Worm (Caenorhabditis elegans) whole organism, L1 larva: ENCODE data around the gene F13H10.3.
A peak's percentile ranks its signal among the peaks of the same experiment; 100 is the strongest.

Experiments used
- C04F5.9 ChIP-seq: sonication (generic microtip); optimal IDR thresholded peaks from 2 replicates; lab custom pipeline; 2016; ENCODE audit warnings: missing genetic modification characterization, missing compliant biosample characterization
- C34B4.2 ChIP-seq: sonication (generic microtip); optimal IDR thresholded peaks from 2 replicates; lab custom pipeline; 2017; ENCODE audit warnings: mild to moderate bottlenecking, missing genetic modification characterization, missing compliant biosample characterization
- F16B12.6 ChIP-seq: fragments of 150-350 bp; optimal IDR thresholded peaks from 2 replicates; lab custom pipeline; 2014; ENCODE audit warnings: missing biosample characterization, missing genetic modification characterization
- alr-1 ChIP-seq: fragments of 200-800 bp; sonication (Bioruptor generic); optimal IDR thresholded peaks from 2 replicates; lab custom pipeline; 2018; ENCODE audit warnings: borderline replicate concordance, mild to moderate bottlenecking, missing genetic modification characterization, missing compliant biosample characterization
- ceh-63 ChIP-seq: fragments of 200-800 bp; sonication (Bioruptor generic); optimal IDR thresholded peaks from 2 replicates; lab custom pipeline; 2018; ENCODE audit warnings: mild to moderate bottlenecking, missing genetic modification characterization, missing compliant biosample characterization
- ceh-90 ChIP-seq: sonication (generic microtip); optimal IDR thresholded peaks from 2 replicates; lab custom pipeline; 2016; ENCODE audit warnings: missing genetic modification characterization, missing compliant biosample characterization
- dpl-1 ChIP-seq, 3 experiments: fragments of 150-350 bp in 2 of 3; sonication (generic microtip) in 1 of 3; optimal IDR thresholded peaks; 2 replicates each; lab custom pipeline; 2014 to 2017; ENCODE audit warnings: missing biosample characterization in 3 of 3, missing genetic modification characterization in 3 of 3, missing genetic modification reagents in 3 of 3
- efl-1 ChIP-seq, 4 experiments: fragments of 150-350 bp; optimal IDR thresholded peaks in 3 of 4; peaks in 1 of 4; 1 replicate in 1 of 4; 2 replicates in 3 of 4; lab custom pipeline; 2014; ENCODE audit warnings: missing biosample characterization in 2 of 4, missing genetic modification characterization in 2 of 4, missing genetic modification reagents in 2 of 4
- efl-3 ChIP-seq: fragments of 200-800 bp; sonication (Bioruptor generic); optimal IDR thresholded peaks from 2 replicates; lab custom pipeline; 2018; ENCODE audit warnings: mild to moderate bottlenecking, missing genetic modification characterization, missing compliant biosample characterization
- elt-2 ChIP-seq: sonication (generic microtip); optimal IDR thresholded peaks from 2 replicates; lab custom pipeline; 2016; ENCODE audit warnings: missing genetic modification characterization, mild to moderate bottlenecking, inconsistent platforms, missing compliant biosample characterization, missing genetic modification reagents
- fkh-10 ChIP-seq: sonication (generic microtip); optimal IDR thresholded peaks from 2 replicates; lab custom pipeline; 2017; ENCODE audit warnings: missing biosample characterization, missing genetic modification reagents, missing genetic modification characterization
- fos-1 ChIP-seq: fragments of 150-350 bp; optimal IDR thresholded peaks from 2 replicates; lab custom pipeline; 2014; ENCODE audit warnings: missing biosample characterization, missing genetic modification characterization
- grh-1 ChIP-seq: fragments of 200-800 bp; sonication (Bioruptor generic); IDR thresholded peaks from 2 replicates; pipeline ENCODE4 v1.3.6; 2022; ENCODE audit warnings: missing genetic modification reagents, missing genetic modification characterization, missing compliant biosample characterization
- hlh-4 ChIP-seq: sonication (generic microtip); optimal IDR thresholded peaks from 2 replicates; lab custom pipeline; 2016; ENCODE audit warnings: mild to moderate bottlenecking, missing genetic modification characterization, missing compliant biosample characterization
- lin-14 ChIP-seq: fragments of 200-800 bp; sonication (Bioruptor generic); optimal IDR thresholded peaks from 2 replicates; lab custom pipeline; 2018; ENCODE audit warnings: mild to moderate bottlenecking, missing genetic modification characterization, moderate library complexity, missing compliant biosample characterization
- lsy-2 ChIP-seq, 2 experiments: fragments of 150-350 bp; optimal IDR thresholded peaks; 2 replicates each; lab custom pipeline; 2014; ENCODE audit warnings: missing biosample characterization in 2 of 2, missing genetic modification characterization in 2 of 2
- mab-9 ChIP-seq: fragments of 200-800 bp; sonication (Bioruptor generic); IDR thresholded peaks from 2 replicates; pipeline ENCODE4 v1.3.6; 2022; ENCODE audit warnings: missing genetic modification reagents, missing genetic modification characterization, missing compliant biosample characterization
- nhr-11 ChIP-seq: fragments of 150-350 bp; optimal IDR thresholded peaks from 2 replicates; lab custom pipeline; 2014; ENCODE audit warnings: missing biosample characterization, missing genetic modification characterization
- nhr-12 ChIP-seq: sonication (generic microtip); optimal IDR thresholded peaks from 2 replicates; lab custom pipeline; 2017; ENCODE audit warnings: missing biosample characterization, missing genetic modification characterization
- nhr-19 ChIP-seq: fragments of 200-800 bp; sonication (Bioruptor generic); conservative IDR thresholded peaks from 2 replicates; pipeline ENCODE4 v1.3.6; 2022; ENCODE audit warnings: missing genetic modification characterization, missing compliant biosample characterization
- nhr-20 ChIP-seq: sonication (generic microtip); optimal IDR thresholded peaks from 2 replicates; lab custom pipeline; 2016; ENCODE audit warnings: mild to moderate bottlenecking, missing genetic modification characterization, missing compliant biosample characterization
- nhr-47 ChIP-seq: sonication (generic microtip); optimal IDR thresholded peaks from 2 replicates; lab custom pipeline; 2016; ENCODE audit warnings: mild to moderate bottlenecking, missing genetic modification characterization, moderate library complexity, missing compliant biosample characterization
- nhr-71 ChIP-seq: sonication (generic microtip); optimal IDR thresholded peaks from 2 replicates; lab custom pipeline; 2016; ENCODE audit warnings: mild to moderate bottlenecking, missing genetic modification characterization, moderate library complexity, missing compliant biosample characterization
- nhr-77 ChIP-seq: fragments of 150-350 bp; optimal IDR thresholded peaks from 2 replicates; lab custom pipeline; 2014; ENCODE audit warnings: missing biosample characterization, missing genetic modification characterization
- nhr-85 ChIP-seq: sonication (generic microtip); peaks from one replicate; lab custom pipeline; 2016; ENCODE audit warnings: missing genetic modification characterization, inconsistent platforms, missing compliant biosample characterization
- nhr-90 ChIP-seq: sonication (generic microtip); optimal IDR thresholded peaks from 2 replicates; lab custom pipeline; 2016; ENCODE audit warnings: mild to moderate bottlenecking, missing genetic modification characterization, missing compliant biosample characterization; ENCODE audit not compliant: poor library complexity
- pag-3 ChIP-seq: sonication (generic microtip); optimal IDR thresholded peaks from 2 replicates; lab custom pipeline; 2017; ENCODE audit warnings: missing genetic modification characterization, mild to moderate bottlenecking, missing compliant biosample characterization, antibody characterized with exemption, borderline replicate concordance; ENCODE audit not compliant: insufficient read depth
- pax-3 ChIP-seq: fragments of 200-800 bp; sonication (Bioruptor generic); optimal IDR thresholded peaks from 2 replicates; lab custom pipeline; 2018; ENCODE audit warnings: mild to moderate bottlenecking, missing genetic modification characterization, moderate library complexity, missing compliant biosample characterization
- pqm-1 ChIP-seq: sonication (generic microtip); optimal IDR thresholded peaks from 3 replicates; lab custom pipeline; 2017; ENCODE audit warnings: missing biosample characterization, missing genetic modification characterization
- rnt-1 ChIP-seq: sonication (generic microtip); optimal IDR thresholded peaks from 2 replicates; lab custom pipeline; 2016; ENCODE audit warnings: mild to moderate bottlenecking, missing genetic modification characterization, moderate library complexity, missing compliant biosample characterization
- snpc-4 ChIP-seq: fragments of 150-350 bp; optimal IDR thresholded peaks from 2 replicates; lab custom pipeline; 2014; ENCODE audit warnings: missing biosample characterization, missing genetic modification characterization
- snu-23 ChIP-seq: sonication (generic microtip); optimal IDR thresholded peaks from 2 replicates; lab custom pipeline; 2016; ENCODE audit warnings: missing genetic modification characterization, missing compliant biosample characterization
- sox-4 ChIP-seq: sonication (generic microtip); optimal IDR thresholded peaks from 2 replicates; lab custom pipeline; 2016; ENCODE audit warnings: missing genetic modification characterization, missing compliant biosample characterization
- sptf-1 ChIP-seq: fragments of 150-350 bp; optimal IDR thresholded peaks from 2 replicates; lab custom pipeline; 2014; ENCODE audit warnings: missing biosample characterization, missing genetic modification characterization
- swsn-7 ChIP-seq: sonication (generic microtip); optimal IDR thresholded peaks from 2 replicates; lab custom pipeline; 2016; ENCODE audit warnings: missing genetic modification characterization, missing compliant biosample characterization
- tbx-2 ChIP-seq: sonication (generic microtip); optimal IDR thresholded peaks from 2 replicates; lab custom pipeline; 2016; ENCODE audit warnings: missing genetic modification characterization, missing compliant biosample characterization
- unc-30 ChIP-seq: sonication (generic microtip); optimal IDR thresholded peaks from 2 replicates; lab custom pipeline; 2017; ENCODE audit warnings: missing biosample characterization, missing genetic modification characterization
- unc-62 ChIP-seq: fragments of 150-350 bp; optimal IDR thresholded peaks from 2 replicates; lab custom pipeline; 2014; ENCODE audit warnings: missing biosample characterization, missing genetic modification reagents, missing genetic modification characterization
- unc-86 ChIP-seq: sonication (generic microtip); optimal IDR thresholded peaks from 2 replicates; lab custom pipeline; 2016; ENCODE audit warnings: missing genetic modification characterization, missing compliant biosample characterization
- vab-15 ChIP-seq: sonication (generic microtip); optimal IDR thresholded peaks from 2 replicates; lab custom pipeline; 2017; ENCODE audit warnings: missing genotype, mild to moderate bottlenecking, missing genetic modification characterization, missing compliant biosample characterization
- ztf-4 ChIP-seq: fragments of 150-350 bp; optimal IDR thresholded peaks from 2 replicates; lab custom pipeline; 2014; ENCODE audit warnings: missing biosample characterization, missing genetic modification characterization

The F13H10.3 gene

DNA sequence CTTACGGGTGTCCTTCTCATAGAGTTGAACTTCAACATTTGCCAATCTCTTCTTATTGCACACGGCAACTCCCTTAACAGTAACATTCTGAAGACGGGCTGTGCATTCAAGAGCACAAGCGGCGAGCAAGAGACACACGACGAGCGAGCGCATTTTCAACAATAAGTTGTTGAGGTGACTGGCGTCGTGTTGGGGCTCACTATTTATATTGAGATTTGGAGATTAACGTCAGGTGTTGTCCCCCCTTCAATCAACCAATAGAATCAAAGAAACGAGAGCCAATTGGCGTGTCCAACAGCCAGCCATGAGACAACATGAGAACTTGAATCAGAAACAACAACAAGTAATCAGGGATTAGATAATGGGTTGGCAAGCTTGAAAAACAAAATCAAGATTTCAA, 48.2 kb upstream of the F13H10.3 start, which contains the start of gene ttr-16 (continued):
- TF ChIP-seq nhr-19 (GFP tag; lab: Robert Waterston, UW) = peak; percentile 51
- TF ChIP-seq nhr-77 = no peak
- no peak for TF ChIP-seq snpc-4 (tag; lab: Kevin White, UChicago)
- no peak for TF ChIP-seq mab-9 (GFP tag; lab: Robert Waterston, UW)
- TF ChIP-seq swsn-7 = peak; percentile 43
- TF ChIP-seq F16B12.6 (tag; lab: Kevin White, UChicago) = no peak
- no peak for TF ChIP-seq ceh-63
- no peak for TF ChIP-seq C04F5.9 (tag; lab: Kevin White, UChicago)
- no peak for TF ChIP-seq vab-15 (tag; lab: Kevin White, UChicago)
- no peak for TF ChIP-seq pag-3 (tag; lab: Kevin White, UChicago)
- TF ChIP-seq pax-3 (tag; lab: Kevin White, UChicago) = no peak
- peak; percentile 21 for TF ChIP-seq ztf-4 (tag; lab: Kevin White, UChicago)
- TF ChIP-seq nhr-12 = no peak
- TF ChIP-seq ceh-90 (tag; lab: Kevin White, UChicago) = no peak
- TF ChIP-seq lsy-2 (tag; optimal IDR thresholded peaks at IDR 0.05; lab: Kevin White, UChicago) = peak in 1 of 2 experiments; percentile 52
- TF ChIP-seq pqm-1 (tag; lab: Kevin White, UChicago) = no peak
- TF ChIP-seq lin-14 (GFP tag; lab: Kevin White, UChicago) = peak; percentile 63
- no peak for TF ChIP-seq hlh-4

DNA sequence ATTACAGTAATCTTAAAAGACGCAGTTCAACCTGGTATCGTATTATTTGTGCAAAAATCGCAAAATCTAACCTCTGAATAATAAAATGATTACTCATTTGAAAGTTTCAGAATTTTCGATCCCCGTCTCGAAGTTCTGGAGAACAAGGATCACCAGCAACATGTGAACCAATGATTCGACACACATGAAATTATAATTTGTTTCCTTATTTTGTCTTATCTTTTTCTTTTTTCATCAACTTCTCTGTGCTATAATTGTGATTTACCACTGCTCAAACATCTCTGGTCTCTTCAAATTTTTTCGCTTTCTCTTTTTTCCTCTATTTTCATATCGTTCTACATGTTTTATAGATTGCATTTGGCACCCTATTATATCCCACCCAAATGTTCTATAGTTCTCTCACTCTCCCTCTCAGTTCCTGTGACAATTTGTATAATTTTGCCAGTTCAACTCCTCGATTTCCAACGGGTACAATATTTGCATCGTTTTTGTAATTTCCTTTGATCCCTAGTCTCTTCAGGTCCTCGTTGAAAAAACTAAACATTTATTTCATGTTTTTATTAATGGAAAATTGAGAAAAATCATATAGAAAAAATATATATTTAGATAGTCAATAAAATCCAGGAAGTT, 47.3 kb upstream of the F13H10.3 start:
- TF ChIP-seq nhr-20 (peak; percentile 7), lsy-2 (tag; optimal IDR thresholded peaks at IDR 0.05; lab: Kevin White, UChicago) (peak; percentile 43 to 47), swsn-7 (peak; percentile 17), tbx-2 (tag; lab: Kevin White, UChicago) (no peak), nhr-19 (GFP tag; lab: Robert Waterston, UW) (peak; percentile 28; the same call in 1 of the 2 replicates), sptf-1 (tag; lab: Kevin White, UChicago) (no peak), nhr-11 (tag; lab: Kevin White, UChicago) (peak; percentile 2), efl-1 (optimal IDR thresholded peaks at IDR 0.05; lab: Kevin White, UChicago) (no peak), efl-1 (GFP tag; optimal IDR thresholded peaks at IDR 0.05 in 1 of 2; lab: Kevin White, UChicago) (peak in 1 of 2 experiments; percentile 14), ztf-4 (tag; lab: Kevin White, UChicago) (peak; percentile 35), rnt-1 (tag; lab: Kevin White, UChicago) (peak; percentile 35), nhr-71 (tag; lab: Kevin White, UChicago) (peak; percentile 70), snu-23 (peak; percentile 18), lin-14 (GFP tag; lab: Kevin White, UChicago) (no peak)
- TF ChIP-seq, all 84 proteins: peak for 10

DNA sequence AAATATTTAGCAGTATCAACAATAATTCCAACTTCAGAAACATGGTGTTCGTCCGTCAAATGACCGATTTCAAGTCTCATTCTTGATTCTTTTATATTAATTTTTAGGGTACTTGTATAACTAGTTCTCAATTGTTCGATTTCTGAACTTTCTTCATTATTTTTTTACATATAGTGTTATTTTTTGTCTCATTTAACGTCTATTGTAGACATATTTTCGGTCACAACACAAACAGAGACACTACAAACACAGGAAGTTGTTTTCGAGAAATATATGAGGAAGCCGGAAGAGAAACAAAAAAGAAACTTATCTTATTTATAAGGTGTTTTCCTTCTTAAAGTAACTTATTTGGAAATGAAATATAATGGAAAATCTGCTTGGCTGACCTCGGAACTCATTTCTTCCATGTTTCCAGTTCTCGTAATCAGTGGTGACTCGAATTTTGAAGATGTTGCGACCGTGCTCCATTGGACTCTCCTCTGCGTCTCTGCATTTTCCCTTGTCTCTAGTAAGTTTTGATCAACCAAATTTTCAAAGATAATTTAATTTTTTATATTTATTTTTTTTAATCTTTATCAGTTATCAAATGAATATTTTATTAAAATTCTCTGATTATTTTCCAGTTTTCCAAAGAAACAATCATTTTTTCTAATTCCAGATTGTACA, 38.0 kb upstream of the F13H10.3 start, which contains the start of the genes F36H1.12 and lin-3:
TSS of gene F36H1.12 (minus strand) at position 51 of the 666 bp plus-strand sequence.
TSS of gene lin-3 (plus strand) at position 657 of the 666 bp plus-strand sequence.
- TF ChIP-seq nhr-85 (tag; lab: Kevin White, UChicago) (no peak), unc-86 (tag; lab: Kevin White, UChicago) (no peak), sptf-1 (tag; lab: Kevin White, UChicago) (no peak)

DNA sequence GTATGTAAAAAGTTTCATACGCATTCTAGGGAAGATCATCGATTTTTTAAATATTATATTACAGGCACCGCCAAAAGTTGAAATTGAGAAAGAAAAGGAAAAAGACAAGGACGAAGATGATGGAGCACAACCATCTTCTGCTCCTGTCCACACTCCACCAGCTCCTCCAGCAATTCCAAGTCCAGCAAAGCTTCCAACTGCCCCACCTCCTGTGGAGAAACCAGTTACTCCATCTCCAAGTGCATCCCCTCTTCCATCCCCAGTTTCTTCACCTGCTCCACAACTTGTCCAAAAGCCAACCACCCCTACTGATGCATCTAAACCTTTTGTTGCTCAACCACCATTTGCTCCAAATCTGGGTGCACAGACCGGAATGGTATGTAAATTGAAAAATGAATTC, 36.2 kb upstream of the F13H10.3 start:
- TF ChIP-seq unc-30 (no peak), unc-86 (tag; lab: Kevin White, UChicago) (no peak), lsy-2 (tag; optimal IDR thresholded peaks at IDR 0.05; lab: Kevin White, UChicago) (no peak), fkh-10 (GFP tag; lab: Kevin White, UChicago) (no peak), unc-62 (GFP tag; lab: Kevin White, UChicago) (no peak), fos-1 (tag; lab: Kevin White, UChicago) (no peak), efl-3 (no peak), dpl-1 (GFP tag; optimal IDR thresholded peaks at IDR 0.05; lab: Kevin White, UChicago) (no peak), C34B4.2 (tag; lab: Kevin White, UChicago) (no peak), alr-1 (tag; lab: Kevin White, UChicago) (no peak), sox-4 (tag; lab: Kevin White, UChicago) (no peak), nhr-90 (tag; lab: Kevin White, UChicago) (no peak), ceh-63 (no peak), snu-23 (no peak), grh-1 (GFP tag; lab: Robert Waterston, UW) (no peak), nhr-47 (no peak), elt-2 (tag; lab: Kevin White, UChicago) (no peak)
